Worm (Caenorhabditis elegans) whole organism, L4 larva: ENCODE measurements around the gene C17H11.2.
A peak's percentile ranks its signal among the peaks of the same experiment; 100 is the strongest.
"Not testable (repeated sequence)": the region's sequence is repeated elsewhere in the genome, so short reads cannot be mapped to it uniquely, and the experiment has no call there.

Source experiments
- D1046.2 ChIP-seq: fragments of 200-800 bp; sonication (Bioruptor generic); IDR thresholded peaks from 2 replicates; pipeline ENCODE4 v1.3.6; 2022; ENCODE audit warnings: missing genetic modification characterization, missing compliant biosample characterization
- F26F4.8 ChIP-seq: fragments of 200-800 bp; sonication (Bioruptor generic); conservative IDR thresholded peaks from 2 replicates; pipeline ENCODE4 v1.3.6; 2022; ENCODE audit warnings: missing genetic modification characterization, missing compliant biosample characterization
- T20F7.1 ChIP-seq: fragments of 200-800 bp; sonication (Bioruptor generic); optimal IDR thresholded peaks from 2 replicates; lab custom pipeline; 2018; ENCODE audit warnings: mild to moderate bottlenecking, missing genetic modification characterization, missing compliant biosample characterization
- T26A8.4 ChIP-seq: fragments of 200-800 bp; sonication (Bioruptor generic); IDR thresholded peaks from 2 replicates; pipeline ENCODE4 v1.3.6; 2022; ENCODE audit warnings: missing genetic modification characterization, missing compliant biosample characterization
- Y105C5A.15 ChIP-seq: fragments of 200-800 bp; sonication (Bioruptor generic); IDR thresholded peaks from 2 replicates; pipeline ENCODE4 v1.3.6; 2022; ENCODE audit warnings: missing genetic modification characterization, missing compliant biosample characterization
- Y48G9A.11 ChIP-seq: fragments of 200-800 bp; sonication (Bioruptor generic); IDR thresholded peaks from 2 replicates; pipeline ENCODE4 v1.3.6; 2022; ENCODE audit warnings: missing genetic modification reagents, missing genetic modification characterization, missing compliant biosample characterization
- Y5F2A.4 ChIP-seq: fragments of 200-800 bp; sonication (Bioruptor generic); optimal IDR thresholded peaks from 2 replicates; lab custom pipeline; 2018; ENCODE audit warnings: mild to moderate bottlenecking, missing genetic modification characterization, missing compliant biosample characterization
- Y75B8A.6 ChIP-seq: fragments of 200-800 bp; sonication (Bioruptor generic); IDR thresholded peaks from 2 replicates; pipeline ENCODE4 v1.3.6; 2022; ENCODE audit warnings: missing genetic modification reagents, missing genetic modification characterization, missing compliant biosample characterization
- ZK337.2 ChIP-seq: fragments of 200-800 bp; sonication (Bioruptor generic); IDR thresholded peaks from 2 replicates; pipeline ENCODE4 v1.3.6; 2022; ENCODE audit warnings: missing genetic modification reagents, missing genetic modification characterization, missing compliant biosample characterization
- arid-1 ChIP-seq: fragments of 200-800 bp; sonication (Bioruptor generic); conservative IDR thresholded peaks from 2 replicates; pipeline ENCODE4 v1.3.6; 2022; ENCODE audit warnings: missing genetic modification reagents, missing genetic modification characterization, missing compliant biosample characterization
- ctbp-1 ChIP-seq: fragments of 200-800 bp; sonication (Bioruptor generic); IDR thresholded peaks from 2 replicates; pipeline ENCODE4 v1.3.6; 2022; ENCODE audit warnings: missing genetic modification reagents, missing genetic modification characterization, missing compliant biosample characterization
- daf-16 ChIP-seq, 3 experiments: sonication (generic microtip); optimal IDR thresholded peaks; 2 replicates each; lab custom pipeline; 2016 to 2017; ENCODE audit warnings: missing genetic modification characterization in 3 of 3, missing genetic modification reagents in 3 of 3, mild to moderate bottlenecking in 2 of 3, missing compliant biosample characterization in 2 of 3, missing biosample characterization in 1 of 3, moderate library complexity in 1 of 3
- dmd-6 ChIP-seq: fragments of 200-800 bp; sonication (Bioruptor generic); IDR thresholded peaks from 2 replicates; pipeline ENCODE4 v1.3.6; 2022; ENCODE audit warnings: missing genetic modification reagents, missing genetic modification characterization, missing compliant biosample characterization
- dmd-8 ChIP-seq: fragments of 200-800 bp; sonication (Bioruptor generic); IDR thresholded peaks from 2 replicates; pipeline ENCODE4 v1.3.6; 2022; ENCODE audit warnings: missing genetic modification characterization, missing compliant biosample characterization
- duxl-1 ChIP-seq: sonication (generic microtip); optimal IDR thresholded peaks from 2 replicates; lab custom pipeline; 2016; ENCODE audit warnings: mild to moderate bottlenecking, missing genetic modification characterization, moderate library complexity, missing compliant biosample characterization; ENCODE audit not compliant: poor library complexity
- dve-1 ChIP-seq: sonication (generic microtip); optimal IDR thresholded peaks from 2 replicates; lab custom pipeline; 2017; ENCODE audit warnings: antibody characterized with exemption, mild to moderate bottlenecking, missing genetic modification characterization, missing compliant biosample characterization; ENCODE audit not compliant: insufficient read depth
- egl-43 ChIP-seq: fragments of 200-800 bp; sonication (Bioruptor generic); IDR thresholded peaks from 2 replicates; pipeline ENCODE4 v1.3.6; 2022; ENCODE audit warnings: missing genetic modification reagents, missing genetic modification characterization, missing compliant biosample characterization
- gei-8 ChIP-seq: fragments of 200-800 bp; sonication (Bioruptor generic); optimal IDR thresholded peaks from 2 replicates; lab custom pipeline; 2018; ENCODE audit warnings: mild to moderate bottlenecking, missing genetic modification characterization, missing compliant biosample characterization
- hif-1 ChIP-seq, 2 experiments: sonication (generic microtip); optimal IDR thresholded peaks; 2 replicates each; lab custom pipeline; 2016 to 2017; ENCODE audit warnings: missing compliant biosample characterization in 2 of 2, missing genetic modification characterization in 2 of 2, missing genetic modification reagents in 2 of 2, missing genotype in 2 of 2, mild to moderate bottlenecking in 1 of 2
- hlh-11 ChIP-seq: fragments of 200-800 bp; sonication (Bioruptor generic); optimal IDR thresholded peaks from 2 replicates; lab custom pipeline; 2018; ENCODE audit warnings: mild to moderate bottlenecking, missing genetic modification characterization, missing compliant biosample characterization
- hlh-30 ChIP-seq: sonication (generic microtip); optimal IDR thresholded peaks from 2 replicates; lab custom pipeline; 2017; ENCODE audit warnings: antibody characterized with exemption, mild to moderate bottlenecking, missing genetic modification characterization, missing compliant biosample characterization; ENCODE audit not compliant: insufficient read depth
- hmg-1.1 ChIP-seq: fragments of 200-800 bp; sonication (Bioruptor generic); IDR thresholded peaks from 2 replicates; pipeline ENCODE4 v1.3.6; 2022; ENCODE audit warnings: missing genetic modification reagents, missing genetic modification characterization, missing compliant biosample characterization
- lim-7 ChIP-seq: fragments of 200-800 bp; sonication (Bioruptor generic); IDR thresholded peaks from 2 replicates; pipeline ENCODE4 v1.3.6; 2022; ENCODE audit warnings: missing genetic modification characterization, missing compliant biosample characterization
- lin-13 ChIP-seq: fragments of 150-350 bp; optimal IDR thresholded peaks from 2 replicates; lab custom pipeline; 2014; ENCODE audit warnings: missing biosample characterization, missing genetic modification reagents, missing genetic modification characterization
- lin-38 ChIP-seq: fragments of 200-800 bp; sonication (Bioruptor generic); IDR thresholded peaks from 2 replicates; pipeline ENCODE4 v1.3.6; 2022; ENCODE audit warnings: missing genetic modification reagents, missing genetic modification characterization, missing compliant biosample characterization
- lsy-2 ChIP-seq, 2 experiments: fragments of 150-350 bp in 1 of 2; sonication (generic microtip) in 1 of 2; optimal IDR thresholded peaks; 2 replicates each; lab custom pipeline; 2014 to 2017; ENCODE audit warnings: missing biosample characterization in 2 of 2, missing genetic modification characterization in 2 of 2
- madf-9 ChIP-seq: fragments of 200-800 bp; sonication (Bioruptor generic); conservative IDR thresholded peaks from 2 replicates; pipeline ENCODE4 v1.3.6; 2022; ENCODE audit warnings: missing genetic modification reagents, missing genetic modification characterization, missing compliant biosample characterization
- mdl-1 ChIP-seq, 2 experiments: fragments of 150-350 bp in 1 of 2; sonication (generic microtip) in 1 of 2; optimal IDR thresholded peaks; 2 replicates each; lab custom pipeline; 2014 to 2017; ENCODE audit warnings: missing biosample characterization in 2 of 2, missing genetic modification characterization in 2 of 2
- mep-1 ChIP-seq: fragments of 150-350 bp; sonication (generic microtip); optimal IDR thresholded peaks from 3 replicates; lab custom pipeline; 2014; ENCODE audit warnings: missing biosample characterization, missing genetic modification characterization
- mes-2 ChIP-seq: sonication (generic microtip); optimal IDR thresholded peaks from 2 replicates; lab custom pipeline; 2016; ENCODE audit warnings: missing genotype, mild to moderate bottlenecking, missing genetic modification characterization, missing compliant biosample characterization; ENCODE audit not compliant: poor library complexity, severe bottlenecking
- mxl-2 ChIP-seq: fragments of 200-800 bp; sonication (Bioruptor generic); conservative IDR thresholded peaks from 2 replicates; pipeline ENCODE4 v1.3.6; 2022; ENCODE audit warnings: missing genetic modification reagents, missing genetic modification characterization, missing compliant biosample characterization
- nhr-102 ChIP-seq: sonication (generic microtip); optimal IDR thresholded peaks from 2 replicates; lab custom pipeline; 2016; ENCODE audit warnings: mild to moderate bottlenecking, missing genetic modification characterization, moderate library complexity, missing compliant biosample characterization
- nhr-48 ChIP-seq: sonication (generic microtip); optimal IDR thresholded peaks from 2 replicates; lab custom pipeline; 2016; ENCODE audit warnings: mild to moderate bottlenecking, missing genetic modification characterization, missing compliant biosample characterization
- pha-4 ChIP-seq, 2 experiments: fragments of 150-350 bp in 1 of 2; fragments of 200-800 bp in 1 of 2; sonication (Bioruptor generic) in 1 of 2; IDR thresholded peaks in 1 of 2; optimal IDR thresholded peaks in 1 of 2; 2 replicates each; pipeline versions ENCODE4 v1.3.6 to Lab custom; 2014 to 2022; ENCODE audit warnings: missing genetic modification characterization in 2 of 2, missing genetic modification reagents in 2 of 2, missing biosample characterization in 1 of 2, missing compliant biosample characterization in 1 of 2
- rbr-2 ChIP-seq: sonication (generic microtip); optimal IDR thresholded peaks from 2 replicates; lab custom pipeline; 2016; ENCODE audit warnings: missing genotype, missing genetic modification characterization, missing compliant biosample characterization
- snpc-1.2 ChIP-seq: fragments of 200-800 bp; sonication (Bioruptor generic); IDR thresholded peaks from 2 replicates; pipeline ENCODE4 v1.3.6; 2022; ENCODE audit warnings: missing genetic modification reagents, missing genetic modification characterization, missing compliant biosample characterization
- spr-1 ChIP-seq: sonication (generic microtip); optimal IDR thresholded peaks from 2 replicates; lab custom pipeline; 2016; ENCODE audit warnings: mild to moderate bottlenecking, missing genetic modification characterization, missing compliant biosample characterization
- spr-3 ChIP-seq: fragments of 200-800 bp; sonication (Bioruptor generic); optimal IDR thresholded peaks from 2 replicates; lab custom pipeline; 2018; ENCODE audit warnings: mild to moderate bottlenecking, missing genetic modification characterization, missing compliant biosample characterization
- tra-1 ChIP-seq: fragments of 200-800 bp; sonication (Bioruptor generic); IDR thresholded peaks from 2 replicates; pipeline ENCODE4 v1.3.6; 2022; ENCODE audit warnings: missing genetic modification reagents, missing genetic modification characterization, missing compliant biosample characterization
- vab-7 ChIP-seq: fragments of 200-800 bp; sonication (Bioruptor generic); IDR thresholded peaks from 2 replicates; pipeline ENCODE4 v1.3.6; 2022; ENCODE audit warnings: missing genetic modification reagents, missing genetic modification characterization, missing compliant biosample characterization

The C17H11.2 gene

DNA sequence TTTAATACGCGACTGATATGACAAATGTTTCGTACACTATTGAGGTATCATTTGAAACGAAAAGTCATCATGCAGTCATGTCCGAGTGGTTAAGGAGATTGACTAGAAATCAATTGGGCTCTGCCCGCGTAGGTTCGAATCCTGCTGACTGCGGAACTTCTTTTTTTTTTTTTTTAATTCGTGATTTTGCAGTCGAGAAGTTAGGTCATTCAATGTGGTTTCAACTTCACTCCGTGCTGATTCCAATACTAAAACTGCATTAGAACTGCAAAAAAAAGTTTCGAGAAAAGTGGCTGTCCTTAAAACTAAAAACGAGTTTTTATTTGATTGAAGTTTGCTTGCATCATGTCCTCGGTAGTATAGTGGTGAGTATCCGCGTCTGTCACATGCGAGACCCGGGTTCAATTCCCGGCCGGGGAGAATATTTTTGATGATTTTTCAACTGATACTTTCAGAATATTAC, 15.3 kb upstream of the C17H11.2 start:
- TF ChIP-seq mep-1 (tag; lab: Kevin White, UChicago) = peak; percentile 46
- peak in 1 of 2 experiments; percentile 69 for TF ChIP-seq daf-16 (GFP tag; optimal IDR thresholded peaks at IDR 0.05; lab: Kevin White, UChicago)
- TF ChIP-seq daf-16 (tag; optimal IDR thresholded peaks at IDR 0.05; lab: Kevin White, UChicago) = peak; percentile 39
- TF ChIP-seq Y5F2A.4 (GFP tag; lab: Kevin White, UChicago) = peak; percentile 63
- TF ChIP-seq lim-7 (GFP tag; lab: Robert Waterston, UW) = peak; percentile 56
- peak; percentile 53 for TF ChIP-seq lin-38 (GFP tag; lab: Robert Waterston, UW)
- peak; percentile 43 for TF ChIP-seq spr-1 (tag; lab: Kevin White, UChicago)
- TF ChIP-seq duxl-1 (tag; lab: Kevin White, UChicago) = peak; percentile 34
- peak; percentile 86 for TF ChIP-seq hlh-30 (tag; lab: Kevin White, UChicago)
- peak; percentile 2 for TF ChIP-seq lin-13 (GFP tag; lab: Kevin White, UChicago)
- peak; percentile 45; the same call in 1 of the 2 replicates for TF ChIP-seq ctbp-1
- TF ChIP-seq lsy-2 (tag; optimal IDR thresholded peaks at IDR 0.05; lab: Kevin White, UChicago) = peak in 1 of 2 experiments; percentile 11
- TF ChIP-seq D1046.2 (GFP tag; lab: Robert Waterston, UW) = 0 out of 2 replicates have a peak, but pooled peaks have one; percentile 4
- 0 out of 2 replicates have a peak, but pooled peaks have one; percentile 48 for TF ChIP-seq F26F4.8
- peak; percentile 82; the same call in 1 of the 2 replicates for TF ChIP-seq egl-43 (GFP tag; lab: Robert Waterston, UW)
- peak; percentile 39 for TF ChIP-seq dve-1 (tag; lab: Kevin White, UChicago)
- TF ChIP-seq nhr-102 (tag; lab: Kevin White, UChicago) = peak; percentile 8
- peak; percentile 67; the same call in 1 of the 2 replicates for TF ChIP-seq snpc-1.2
- TF ChIP-seq mes-2 (tag; lab: Kevin White, UChicago) = peak; percentile 55
- TF ChIP-seq hmg-1.1 (GFP tag; lab: Robert Waterston, UW) = peak; percentile 44; the same call in 1 of the 2 replicates
- TF ChIP-seq pha-4 (GFP tag; IDR thresholded peaks at IDR 0.05; lab: Robert Waterston, UW) = peak; percentile 53; the same call in 1 of the 2 replicates
- not testable (repeated sequence) for TF ChIP-seq pha-4 (tag; optimal IDR thresholded peaks at IDR 0.05; lab: Kevin White, UChicago)
- TF ChIP-seq vab-7 = peak; percentile 24; the same call in 1 of the 2 replicates
- peak; percentile 30 for TF ChIP-seq dmd-6 (GFP tag; lab: Robert Waterston, UW)
- peak; percentile 10 for TF ChIP-seq rbr-2 (tag; lab: Kevin White, UChicago)
- TF ChIP-seq dmd-8 = 0 out of 2 replicates have a peak, but pooled peaks have one; percentile 18
- TF ChIP-seq hif-1 (tag; optimal IDR thresholded peaks at IDR 0.05; lab: Kevin White, UChicago) = peak; percentile 14
- TF ChIP-seq Y48G9A.11 = peak; percentile 62
- TF ChIP-seq nhr-48 (tag; lab: Kevin White, UChicago) = peak; percentile 61
- peak; percentile 3 for TF ChIP-seq hlh-11 (tag; lab: Kevin White, UChicago)
- TF ChIP-seq madf-9 (GFP tag; lab: Robert Waterston, UW) = peak; percentile 33; the same call in 1 of the 2 replicates
- TF ChIP-seq T26A8.4 (GFP tag; lab: Robert Waterston, UW) = peak; percentile 72; the same call in 1 of the 2 replicates
- peak; percentile 32 for TF ChIP-seq spr-3 (GFP tag; lab: Kevin White, UChicago)
- 0 out of 2 replicates have a peak, but pooled peaks have one; percentile 29 for TF ChIP-seq tra-1
- TF ChIP-seq T20F7.1 (GFP tag; lab: Kevin White, UChicago) = peak; percentile 24

DNA sequence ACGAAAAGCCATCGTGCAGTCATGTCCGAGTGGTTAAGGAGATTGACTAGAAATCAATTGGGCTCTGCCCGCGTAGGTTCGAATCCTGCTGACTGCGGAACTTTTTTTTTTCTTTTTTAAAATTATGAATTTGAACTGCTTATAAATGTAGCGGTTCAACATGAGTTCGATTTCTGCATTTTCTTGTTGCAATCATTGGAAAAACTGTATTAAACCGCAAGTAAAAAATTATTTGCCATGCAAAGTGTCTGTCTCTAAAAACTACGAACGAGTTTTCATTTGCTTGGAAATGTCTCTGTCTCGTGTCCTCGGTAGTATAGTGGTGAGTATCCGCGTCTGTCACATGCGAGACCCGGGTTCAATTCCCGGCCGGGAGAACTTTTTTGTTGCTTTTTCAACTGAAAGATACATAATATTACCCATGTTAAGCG, 14.3 kb upstream of the C17H11.2 start:
- TF ChIP-seq duxl-1 (tag; lab: Kevin White, UChicago) (peak; percentile 52), D1046.2 (GFP tag; lab: Robert Waterston, UW) (0 out of 2 replicates have a peak, but pooled peaks have one; percentile 35), arid-1 (GFP tag; lab: Robert Waterston, UW) (peak; percentile 15; the same call in 1 of the 2 replicates), mep-1 (tag; lab: Kevin White, UChicago) (peak; percentile 16), mes-2 (tag; lab: Kevin White, UChicago) (peak; percentile 76), gei-8 (GFP tag; lab: Kevin White, UChicago) (peak; percentile 46), ZK337.2 (GFP tag; lab: Robert Waterston, UW) (0 out of 2 replicates have a peak, but pooled peaks have one; percentile 36), Y75B8A.6 (peak; percentile 67; the same call in 1 of the 2 replicates), Y105C5A.15 (0 out of 2 replicates have a peak, but pooled peaks have one; percentile 16), spr-1 (tag; lab: Kevin White, UChicago) (peak; percentile 20), tra-1 (peak; percentile 50; the same call in 1 of the 2 replicates), T26A8.4 (GFP tag; lab: Robert Waterston, UW) (peak; percentile 54), dmd-6 (GFP tag; lab: Robert Waterston, UW) (0 out of 2 replicates have a peak, but pooled peaks have one; percentile 26), mxl-2 (GFP tag; lab: Robert Waterston, UW) (peak; percentile 38; the same call in 1 of the 2 replicates), Y48G9A.11 (peak; percentile 51; the same call in 1 of the 2 replicates), lin-38 (GFP tag; lab: Robert Waterston, UW) (peak; percentile 60), daf-16 (tag; optimal IDR thresholded peaks at IDR 0.05; lab: Kevin White, UChicago) (peak; percentile 12), mdl-1 (tag; optimal IDR thresholded peaks at IDR 0.05; lab: Kevin White, UChicago) (peak; percentile 9 to 70), egl-43 (GFP tag; lab: Robert Waterston, UW) (0 out of 2 replicates have a peak, but pooled peaks have one; percentile 55), hmg-1.1 (GFP tag; lab: Robert Waterston, UW) (peak; percentile 50), hlh-30 (tag; lab: Kevin White, UChicago) (peak; percentile 89), lim-7 (GFP tag; lab: Robert Waterston, UW) (peak; percentile 76), lsy-2 (tag; optimal IDR thresholded peaks at IDR 0.05; lab: Kevin White, UChicago) (peak in 1 of 2 experiments; percentile 36)
- not testable (repeated sequence) for TF ChIP-seq daf-16 (GFP tag; optimal IDR thresholded peaks at IDR 0.05; lab: Kevin White, UChicago)
